Fruit fly (Drosophila melanogaster) whole organism, embryonic: Measurements from ENCODE around the gene nmo.

Experiments used
- Antp ChIP-seq: fragments of 200-800 bp; sonication (Bioruptor generic); optimal IDR thresholded peaks from 3 replicates; lab custom pipeline; 2016; ENCODE audit warnings: missing biosample characterization, missing genetic modification characterization
- CG10147 ChIP-seq: fragments of 200-800 bp; sonication (Bioruptor generic); optimal IDR thresholded peaks from 2 replicates; lab custom pipeline; 2019; ENCODE audit warnings: missing biosample characterization, mild to moderate bottlenecking, missing genetic modification characterization, moderate library complexity
- CG1024 ChIP-seq: fragments of 200-800 bp; sonication (Bioruptor generic); IDR thresholded peaks from 2 replicates; pipeline ENCODE4 v1.3.6; 2022; ENCODE audit warnings: missing biosample characterization, missing genetic modification characterization
- CG10321 ChIP-seq: fragments of 200-800 bp; sonication (Bioruptor generic); IDR thresholded peaks from 2 replicates; pipeline ENCODE4 v1.3.6; 2022; ENCODE audit warnings: missing biosample characterization, missing genetic modification characterization
- CG10366 ChIP-seq: fragments of 200-800 bp; sonication (Bioruptor generic); IDR thresholded peaks from 2 replicates; pipeline ENCODE4 v1.3.6; 2022; ENCODE audit warnings: missing biosample characterization, missing genetic modification characterization
- CG1233 ChIP-seq: fragments of 200-800 bp; sonication (Bioruptor generic); optimal IDR thresholded peaks from 4 replicates; lab custom pipeline; 2018; ENCODE audit warnings: missing biosample characterization, mild to moderate bottlenecking, missing genetic modification characterization
- CG12769 ChIP-seq: fragments of 200-800 bp; sonication (Bioruptor generic); optimal IDR thresholded peaks from 2 replicates; lab custom pipeline; 2019; ENCODE audit warnings: missing biosample characterization, mild to moderate bottlenecking, missing genetic modification characterization, moderate library complexity
- CG13296 ChIP-seq: fragments of 200-800 bp; sonication (Bioruptor generic); optimal IDR thresholded peaks from 3 replicates; lab custom pipeline; 2018; ENCODE audit warnings: missing biosample characterization, mild to moderate bottlenecking, missing genetic modification characterization
- CG14441 ChIP-seq: fragments of 200-800 bp; sonication (Bioruptor generic); IDR thresholded peaks from 2 replicates; pipeline ENCODE4 v1.3.6; 2022; ENCODE audit warnings: missing biosample characterization, missing genetic modification characterization
- CG14860 ChIP-seq: fragments of 200-800 bp; sonication (Bioruptor generic); IDR thresholded peaks from 3 replicates; pipeline ENCODE4 v1.3.6; 2022; ENCODE audit warnings: missing biosample characterization, missing genetic modification characterization; ENCODE audit not compliant: partially characterized antibody
- CG17829 ChIP-seq: fragments of 200-800 bp; optimal IDR thresholded peaks from 2 replicates; lab custom pipeline; 2019; ENCODE audit warnings: missing biosample characterization, mild to moderate bottlenecking, missing genetic modification characterization, moderate library complexity
- CG18764 ChIP-seq: fragments of 200-800 bp; sonication (Bioruptor generic); optimal IDR thresholded peaks from 3 replicates; lab custom pipeline; 2016; ENCODE audit warnings: missing biosample characterization, missing genetic modification characterization
- CG2129 ChIP-seq: fragments of 200-800 bp; sonication (Bioruptor generic); IDR thresholded peaks from 2 replicates; pipeline ENCODE4 v1.3.6; 2022; ENCODE audit warnings: missing biosample characterization, missing genetic modification characterization; ENCODE audit not compliant: partially characterized antibody
- CG2202 ChIP-seq: fragments of 200-800 bp; sonication (Bioruptor generic); optimal IDR thresholded peaks from 2 replicates; lab custom pipeline; 2018; ENCODE audit warnings: missing biosample characterization, mild to moderate bottlenecking, missing genetic modification characterization
- CG3065 ChIP-seq: fragments of 200-800 bp; sonication (Bioruptor generic); optimal IDR thresholded peaks from 2 replicates; lab custom pipeline; 2016; ENCODE audit warnings: missing biosample characterization, missing genetic modification characterization
- CG33213 ChIP-seq: fragments of 200-800 bp; sonication (Bioruptor generic); optimal IDR thresholded peaks from 3 replicates; lab custom pipeline; 2016; ENCODE audit warnings: missing biosample characterization, missing genetic modification characterization
- CG4617 ChIP-seq: fragments of 200-800 bp; sonication (Bioruptor generic); optimal IDR thresholded peaks from 3 replicates; lab custom pipeline; 2016; ENCODE audit warnings: missing biosample characterization, missing genetic modification characterization, borderline replicate concordance
- CG6683 ChIP-seq: fragments of 200-800 bp; sonication (Bioruptor generic); optimal IDR thresholded peaks from 2 replicates; lab custom pipeline; 2017; ENCODE audit warnings: missing biosample characterization, mild to moderate bottlenecking, missing genetic modification characterization, missing genetic modification reagents
- CG8944 ChIP-seq: fragments of 200-800 bp; sonication (Bioruptor generic); optimal IDR thresholded peaks from 3 replicates; lab custom pipeline; 2016; ENCODE audit warnings: missing biosample characterization, missing genetic modification characterization
- Dek ChIP-seq: fragments of 200-800 bp; sonication (Bioruptor generic); optimal IDR thresholded peaks from 3 replicates; lab custom pipeline; 2019; ENCODE audit warnings: missing biosample characterization, mild to moderate bottlenecking, missing genetic modification characterization, moderate library complexity
- Dp ChIP-seq: fragments of 200-800 bp; sonication (Bioruptor generic); optimal IDR thresholded peaks from 2 replicates; lab custom pipeline; 2018; ENCODE audit warnings: missing biosample characterization, mild to moderate bottlenecking, missing genetic modification characterization, moderate library complexity
- Ets97D ChIP-seq: fragments of 200-800 bp; sonication (Bioruptor generic); optimal IDR thresholded peaks from 3 replicates; lab custom pipeline; 2016; ENCODE audit warnings: missing biosample characterization, missing genetic modification characterization
- Fer2 ChIP-seq: fragments of 200-800 bp; sonication (Bioruptor generic); optimal IDR thresholded peaks from 2 replicates; lab custom pipeline; 2018; ENCODE audit warnings: missing biosample characterization, mild to moderate bottlenecking, missing genetic modification characterization, moderate library complexity
- GATAe ChIP-seq: fragments of 200-800 bp; sonication (Bioruptor generic); conservative IDR thresholded peaks from 2 replicates; pipeline ENCODE4 v1.3.6; 2022; ENCODE audit warnings: missing biosample characterization, missing genetic modification characterization
- H15 ChIP-seq: fragments of 200-800 bp; sonication (Bioruptor generic); IDR thresholded peaks from 3 replicates; pipeline ENCODE4 v1.3.6; 2022; ENCODE audit warnings: missing biosample characterization, missing genetic modification characterization
- Hey ChIP-seq: fragments of 200-800 bp; sonication (Bioruptor generic); optimal IDR thresholded peaks from 3 replicates; lab custom pipeline; 2018; ENCODE audit warnings: missing biosample characterization, mild to moderate bottlenecking, missing genetic modification characterization
- Spps ChIP-seq: fragments of 200-800 bp; sonication (Bioruptor generic); optimal IDR thresholded peaks from 2 replicates; lab custom pipeline; 2018; ENCODE audit warnings: missing biosample characterization, mild to moderate bottlenecking, missing genetic modification characterization
- Taf1 ChIP-seq: fragments of 200-800 bp; sonication (Bioruptor generic); IDR thresholded peaks from 2 replicates; pipeline ENCODE4 v1.3.6; 2022; ENCODE audit warnings: missing biosample characterization, missing genetic modification characterization
- ab ChIP-seq: fragments of 200-800 bp; sonication (Bioruptor generic); optimal IDR thresholded peaks from 2 replicates; lab custom pipeline; 2016; ENCODE audit warnings: missing biosample characterization, missing genetic modification characterization
- bcd ChIP-seq: fragments of 200-800 bp; sonication (Bioruptor generic); optimal IDR thresholded peaks from 2 replicates; lab custom pipeline; 2017; ENCODE audit warnings: missing biosample characterization, mild to moderate bottlenecking, missing genetic modification characterization
- bsh ChIP-seq, 2 experiments: fragments of 200-800 bp; sonication (Bioruptor generic); optimal IDR thresholded peaks; 2 replicates each; lab custom pipeline; 2017 to 2018; ENCODE audit warnings: mild to moderate bottlenecking in 2 of 2, missing biosample characterization in 2 of 2, missing genetic modification characterization in 2 of 2, moderate library complexity in 1 of 2
- croc ChIP-seq: fragments of 200-800 bp; sonication (Bioruptor generic); conservative IDR thresholded peaks from 3 replicates; pipeline ENCODE4 v1.3.6; 2022; ENCODE audit warnings: missing biosample characterization, missing genetic modification characterization
- dysf ChIP-seq: fragments of 200-800 bp; sonication (Bioruptor generic); IDR thresholded peaks from 3 replicates; pipeline ENCODE4 v1.3.6; 2022; ENCODE audit warnings: missing biosample characterization, missing genetic modification characterization
- gsb ChIP-seq: fragments of 200-800 bp; sonication (Bioruptor generic); IDR thresholded peaks from 2 replicates; pipeline ENCODE4 v1.3.6; 2022; ENCODE audit warnings: missing biosample characterization, missing genetic modification characterization
- gsb-n ChIP-seq: fragments of 200-800 bp; sonication (Bioruptor generic); optimal IDR thresholded peaks from 3 replicates; lab custom pipeline; 2018; ENCODE audit warnings: missing biosample characterization, mild to moderate bottlenecking, missing genetic modification characterization
- h ChIP-seq: fragments of >200 bp; optimal IDR thresholded peaks from 2 replicates; lab custom pipeline; 2017
- kay ChIP-seq: fragments of 200-800 bp; sonication (Bioruptor generic); optimal IDR thresholded peaks from 2 replicates; lab custom pipeline; 2016; ENCODE audit warnings: missing biosample characterization, missing genetic modification characterization
- nom ChIP-seq: fragments of 200-800 bp; sonication (Bioruptor generic); optimal IDR thresholded peaks from 2 replicates; lab custom pipeline; 2017; ENCODE audit warnings: missing biosample characterization, missing genetic modification characterization, mild to moderate bottlenecking, moderate library complexity, missing genetic modification reagents
- peb ChIP-seq: fragments of 200-800 bp; sonication (Bioruptor generic); IDR thresholded peaks from 2 replicates; pipeline ENCODE4 v1.3.6; 2022; ENCODE audit warnings: missing biosample characterization, missing genetic modification characterization
- psq ChIP-seq: fragments of 200-800 bp; sonication (Bioruptor generic); optimal IDR thresholded peaks from 2 replicates; lab custom pipeline; 2017; ENCODE audit warnings: missing biosample characterization, missing genetic modification characterization
- rib ChIP-seq: fragments of 200-800 bp; sonication (Bioruptor generic); IDR thresholded peaks from 2 replicates; pipeline ENCODE4 v1.3.6; 2022; ENCODE audit warnings: missing biosample characterization, missing genetic modification characterization
- sc ChIP-seq, 3 experiments: fragments of >200 bp in 2 of 3; fragments of 200-800 bp in 1 of 3; sonication (Bioruptor generic) in 1 of 3; optimal IDR thresholded peaks; 2 replicates in 2 of 3; 3 replicates in 1 of 3; lab custom pipeline; 2017; ENCODE audit warnings: mild to moderate bottlenecking in 1 of 3, missing biosample characterization in 1 of 3, missing genetic modification characterization in 1 of 3, missing genetic modification reagents in 1 of 3
- slou ChIP-seq: fragments of 200-800 bp; sonication (Bioruptor generic); optimal IDR thresholded peaks from 3 replicates; lab custom pipeline; 2016; ENCODE audit warnings: missing biosample characterization, missing genetic modification characterization
- sna ChIP-seq: fragments of 200-800 bp; sonication (Bioruptor generic); IDR thresholded peaks from 2 replicates; pipeline ENCODE4 v1.3.6; 2022; ENCODE audit warnings: missing biosample characterization, missing genetic modification characterization; ENCODE audit not compliant: partially characterized antibody
- tio ChIP-seq: fragments of 200-800 bp; sonication (Bioruptor generic); optimal IDR thresholded peaks from 2 replicates; lab custom pipeline; 2017; ENCODE audit warnings: missing biosample characterization, missing genetic modification characterization, inconsistent platforms
- wek ChIP-seq: fragments of 200-800 bp; sonication (Bioruptor generic); optimal IDR thresholded peaks from 3 replicates; lab custom pipeline; 2018; ENCODE audit warnings: missing biosample characterization, mild to moderate bottlenecking, missing genetic modification characterization, moderate library complexity
- wor ChIP-seq: fragments of 200-800 bp; sonication (Bioruptor generic); IDR thresholded peaks from 2 replicates; pipeline ENCODE4 v1.3.6; 2022; ENCODE audit warnings: missing biosample characterization, missing genetic modification characterization
- z ChIP-seq: fragments of 200-800 bp; sonication (Bioruptor generic); IDR thresholded peaks from 3 replicates; pipeline ENCODE4 v1.3.6; 2022; ENCODE audit warnings: missing biosample characterization, missing genetic modification characterization
- zen2 ChIP-seq: fragments of 200-800 bp; sonication (Bioruptor generic); IDR thresholded peaks from 3 replicates; pipeline ENCODE4 v1.3.6; 2022; ENCODE audit warnings: missing biosample characterization, missing genetic modification characterization; ENCODE audit not compliant: partially characterized antibody
- zf30C ChIP-seq: fragments of 200-800 bp; sonication (Bioruptor generic); optimal IDR thresholded peaks from 3 replicates; lab custom pipeline; 2018; ENCODE audit warnings: missing biosample characterization, mild to moderate bottlenecking, missing genetic modification characterization

nmo gene

DNA sequence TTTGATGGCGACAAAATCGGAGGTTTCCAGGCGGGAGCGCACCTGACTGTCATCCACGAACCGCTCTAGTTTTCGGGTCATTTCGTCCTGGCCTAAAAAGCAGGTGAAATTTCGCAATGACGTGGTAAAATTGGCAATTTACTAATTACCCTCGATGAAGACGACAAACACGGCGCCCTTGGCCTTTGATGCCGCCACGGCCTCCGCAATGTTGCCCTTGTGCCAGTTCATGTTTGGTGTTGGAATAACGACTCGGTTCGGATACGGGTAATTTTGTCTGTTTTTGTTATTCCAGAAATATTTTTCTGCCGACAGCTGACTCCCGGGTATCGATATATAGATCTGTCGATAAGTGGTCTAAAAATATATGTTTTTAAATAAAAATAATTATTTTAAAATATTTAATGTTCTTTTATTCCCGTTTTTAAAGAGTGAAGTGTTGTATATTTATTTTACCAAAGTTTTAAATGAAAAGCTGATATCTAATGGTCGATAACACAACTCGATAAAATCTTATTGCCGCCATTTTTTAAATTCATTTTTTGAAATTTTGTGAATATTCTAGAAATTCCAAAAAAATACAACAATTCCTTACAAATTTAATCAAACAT is 4.1 kb upstream of the nmo start, which contains the start of gene CG8042 (continued):
- TF ChIP-seq zen2 (no peak; the same call in 2 of the 3 replicates), CG2129 (peak; percentile 34; the same call in 1 of the 2 replicates), croc (GFP tag; lab: Robert Waterston, UW) (no peak), slou (GFP tag; lab: Kevin White, UChicago) (no peak), bsh (GFP tag; optimal IDR thresholded peaks at IDR 0.05; lab: Kevin White, UChicago) (no peak), Taf1 (GFP tag; lab: Robert Waterston, UW) (no peak), CG17829 (no peak), Fer2 (no peak), CG14441 (GFP tag; lab: Robert Waterston, UW) (no peak), zf30C (GFP tag; lab: Kevin White, UChicago) (no peak), CG1233 (GFP tag; lab: Kevin White, UChicago) (no peak), z (GFP tag; lab: Robert Waterston, UW) (no peak), h (lab: Kevin White, UChicago) (no peak), ab (GFP tag; lab: Kevin White, UChicago) (no peak), sc (optimal IDR thresholded peaks at IDR 0.05; lab: Kevin White, UChicago) (no peak), sc (GFP tag; optimal IDR thresholded peaks at IDR 0.05; lab: Kevin White, UChicago) (no peak), CG12769 (tag; lab: Kevin White, UChicago) (no peak), wor (GFP tag; lab: Robert Waterston, UW) (no peak), rib (no peak), GATAe (GFP tag; lab: Robert Waterston, UW) (no peak), CG2202 (tag; lab: Kevin White, UChicago) (no peak), Spps (tag; lab: Kevin White, UChicago) (no peak), Dp (peak; percentile 77), CG18764 (GFP tag; lab: Kevin White, UChicago) (no peak), CG10321 (GFP tag; lab: Robert Waterston, UW) (no peak), dysf (no peak), psq (no peak), bcd (GFP tag; lab: Kevin White, UChicago) (no peak), CG6683 (GFP tag; lab: Kevin White, UChicago) (no peak), CG10147 (GFP tag; lab: Kevin White, UChicago) (no peak), Hey (tag; lab: Kevin White, UChicago) (no peak), CG33213 (GFP tag; lab: Kevin White, UChicago) (no peak), CG13296 (no peak), H15 (GFP tag; lab: Robert Waterston, UW) (no peak), CG1024 (GFP tag; lab: Robert Waterston, UW) (no peak), kay (no peak), CG10366 (GFP tag; lab: Robert Waterston, UW) (no peak), Dek (tag; lab: Kevin White, UChicago) (no peak), gsb-n (tag; lab: Kevin White, UChicago) (no peak), sna (peak; percentile 67), CG4617 (GFP tag; lab: Kevin White, UChicago) (peak; percentile 4), tio (no peak), Antp (GFP tag; lab: Kevin White, UChicago) (no peak), Ets97D (GFP tag; lab: Kevin White, UChicago) (no peak), CG3065 (GFP tag; lab: Kevin White, UChicago) (no peak), nom (no peak), peb (GFP tag; lab: Robert Waterston, UW) (no peak), CG8944 (GFP tag; lab: Kevin White, UChicago) (no peak), wek (GFP tag; lab: Kevin White, UChicago) (no peak), CG14860 (no peak; the same call in 2 of the 3 replicates), gsb (GFP tag; lab: Robert Waterston, UW) (no peak)
